Fruit fly (Drosophila melanogaster) whole organism, embryonic: ENCODE results near the gene Cyp4ac3.

Experiments
- CG1602 ChIP-seq: fragments of 200-800 bp; sonication (Bioruptor generic); optimal IDR thresholded peaks from 3 replicates; lab custom pipeline; 2016; ENCODE audit warnings: missing biosample characterization, missing genetic modification characterization
- CG6654 ChIP-seq: fragments of 200-800 bp; sonication (Bioruptor generic); optimal IDR thresholded peaks from 2 replicates; lab custom pipeline; 2017; ENCODE audit warnings: missing biosample characterization, mild to moderate bottlenecking, missing genetic modification characterization
- Deaf1 ChIP-seq: fragments of 200-800 bp; optimal IDR thresholded peaks from 3 replicates; lab custom pipeline; 2019; ENCODE audit warnings: missing biosample characterization, mild to moderate bottlenecking, missing genetic modification characterization, moderate library complexity
- Hr39 ChIP-seq: fragments of >200 bp; optimal IDR thresholded peaks from 2 replicates; lab custom pipeline; 2017
- Lpt ChIP-seq: fragments of >200 bp; optimal IDR thresholded peaks from 2 replicates; lab custom pipeline; 2018; ENCODE audit warnings: missing biosample characterization, missing genetic modification characterization
- Poxn ChIP-seq: fragments of 200-800 bp; sonication (Bioruptor generic); IDR thresholded peaks from 2 replicates; pipeline ENCODE4 v1.3.6; 2022; ENCODE audit warnings: missing biosample characterization, missing genetic modification characterization
- salm ChIP-seq: fragments of 200-800 bp; sonication (Bioruptor generic); optimal IDR thresholded peaks from 2 replicates; lab custom pipeline; 2018; ENCODE audit warnings: missing biosample characterization, mild to moderate bottlenecking, missing genetic modification characterization
- zfh2 ChIP-seq: fragments of 200-800 bp; sonication (Bioruptor generic); optimal IDR thresholded peaks from 2 replicates; lab custom pipeline; 2016; ENCODE audit warnings: missing biosample characterization, missing genetic modification characterization

DNA sequence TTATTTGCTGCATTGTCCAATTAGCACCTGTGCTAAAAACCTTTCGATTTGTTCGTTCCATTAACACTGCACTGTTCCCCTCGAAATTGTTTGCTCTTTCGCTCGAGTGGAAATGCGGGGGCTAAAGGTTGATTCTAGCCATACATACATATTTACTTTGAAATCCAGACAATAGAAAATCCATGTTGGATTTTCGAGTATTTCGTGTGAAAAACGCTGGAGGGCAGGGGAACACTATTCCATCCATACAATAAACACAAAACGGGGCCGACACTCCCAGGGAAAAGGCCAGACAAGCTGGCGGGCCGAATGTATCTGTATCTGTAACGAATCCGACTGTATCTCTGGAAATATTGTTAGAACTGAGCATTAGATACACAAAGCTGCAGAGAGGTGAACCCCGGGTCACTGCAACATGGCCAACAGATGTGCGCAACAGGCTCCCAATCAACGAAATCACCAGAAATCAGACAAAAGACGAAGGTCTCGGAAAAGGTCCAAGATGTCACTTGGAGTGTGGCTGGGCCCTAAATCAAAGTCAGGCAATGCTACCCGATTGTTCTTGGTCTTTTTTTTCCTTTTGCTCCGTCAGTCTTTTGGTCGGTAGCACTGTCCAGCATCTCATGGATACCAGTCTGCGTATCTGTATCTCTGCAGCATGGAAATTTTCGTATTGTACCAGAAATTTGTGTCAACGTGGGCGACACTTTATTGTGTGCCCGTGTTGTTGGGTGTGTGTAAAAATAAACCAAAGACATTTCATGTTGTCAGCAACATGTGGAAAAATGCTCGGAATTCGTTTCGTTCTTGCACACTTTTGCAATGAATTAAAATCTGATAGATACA is 28.6 kb upstream of the Cyp4ac3 start:
- TF ChIP-seq CG6654 (GFP tag; lab: Kevin White, UChicago) (no peak), Poxn (no peak), salm (tag; lab: Kevin White, UChicago) (no peak), Hr39 (lab: Kevin White, UChicago) (no peak), Deaf1 (tag; lab: Kevin White, UChicago) (no peak), CG1602 (GFP tag; lab: Kevin White, UChicago) (no peak), zfh2 (GFP tag; lab: Kevin White, UChicago) (no peak), Lpt (GFP tag; lab: Kevin White, UChicago) (no peak)
